Worm (Caenorhabditis elegans) whole organism, mixed stage, embryonic: ENCODE measurements around the gene Y76B12C.4.

Experiments
- M03D4.4 ChIP-seq: sonication (generic microtip); optimal IDR thresholded peaks from 2 replicates; lab custom pipeline; 2017; ENCODE audit warnings: mild to moderate bottlenecking, missing genetic modification characterization, missing compliant biosample characterization
- bed-3 ChIP-seq: fragments of 200-800 bp; sonication (Bioruptor generic); optimal IDR thresholded peaks from 3 replicates; lab custom pipeline; 2018; ENCODE audit warnings: mild to moderate bottlenecking, missing genetic modification characterization, moderate library complexity, missing compliant biosample characterization
- blmp-1 ChIP-seq: fragments of 150-350 bp; optimal IDR thresholded peaks from 2 replicates; lab custom pipeline; 2014; ENCODE audit warnings: missing biosample characterization, missing genetic modification characterization
- ceh-39 ChIP-seq: fragments of 150-350 bp; optimal IDR thresholded peaks from 2 replicates; lab custom pipeline; 2014; ENCODE audit warnings: missing biosample characterization, missing genetic modification characterization
- ceh-43 ChIP-seq: fragments of 200-800 bp; sonication (Bioruptor generic); optimal IDR thresholded peaks from 2 replicates; lab custom pipeline; 2018; ENCODE audit warnings: mild to moderate bottlenecking, missing genetic modification characterization, moderate library complexity, missing compliant biosample characterization
- ceh-83 ChIP-seq: fragments of 200-800 bp; sonication (Bioruptor generic); optimal IDR thresholded peaks from 2 replicates; lab custom pipeline; 2018; ENCODE audit warnings: mild to moderate bottlenecking, missing genetic modification characterization, missing compliant biosample characterization
- ces-1 ChIP-seq: fragments of 150-350 bp; optimal IDR thresholded peaks from 2 replicates; lab custom pipeline; 2014; ENCODE audit warnings: missing biosample characterization, missing genetic modification reagents, missing genetic modification characterization
- cnd-1 ChIP-seq: fragments of 200-800 bp; sonication (Bioruptor generic); optimal IDR thresholded peaks from 2 replicates; lab custom pipeline; 2018; ENCODE audit warnings: mild to moderate bottlenecking, missing genetic modification characterization, missing compliant biosample characterization
- drap-1 ChIP-seq: fragments of 200-800 bp; sonication (Bioruptor generic); optimal IDR thresholded peaks from 3 replicates; lab custom pipeline; 2018; ENCODE audit warnings: mild to moderate bottlenecking, missing genetic modification characterization, missing compliant biosample characterization
- elt-1 ChIP-seq: sonication (generic microtip); optimal IDR thresholded peaks from 2 replicates; lab custom pipeline; 2017; ENCODE audit warnings: missing genetic modification characterization, mild to moderate bottlenecking, missing compliant biosample characterization, antibody characterized with exemption, moderate library complexity, borderline replicate concordance; ENCODE audit not compliant: insufficient read depth
- elt-3 ChIP-seq: fragments of 150-350 bp; optimal IDR thresholded peaks from 2 replicates; lab custom pipeline; 2014; ENCODE audit warnings: missing biosample characterization, missing genetic modification characterization
- flh-1 ChIP-seq: fragments of 200-800 bp; sonication (Bioruptor generic); optimal IDR thresholded peaks from 2 replicates; lab custom pipeline; 2018; ENCODE audit warnings: mild to moderate bottlenecking, missing genetic modification characterization, moderate library complexity, missing compliant biosample characterization
- ham-2 ChIP-seq: fragments of 200-800 bp; sonication (Bioruptor generic); optimal IDR thresholded peaks from 2 replicates; lab custom pipeline; 2018; ENCODE audit warnings: mild to moderate bottlenecking, missing genetic modification characterization, missing compliant biosample characterization
- hlh-1 ChIP-seq: fragments of 150-350 bp; optimal IDR thresholded peaks from 2 replicates; lab custom pipeline; 2014; ENCODE audit warnings: missing biosample characterization, missing genetic modification reagents, missing genetic modification characterization
- lin-13 ChIP-seq: fragments of 150-350 bp; optimal IDR thresholded peaks from 2 replicates; lab custom pipeline; 2014; ENCODE audit warnings: missing biosample characterization, missing genetic modification characterization
- lin-32 ChIP-seq: fragments of 200-800 bp; sonication (Bioruptor generic); optimal IDR thresholded peaks from 2 replicates; lab custom pipeline; 2018; ENCODE audit warnings: mild to moderate bottlenecking, missing genetic modification characterization, missing compliant biosample characterization
- lsy-2 ChIP-seq: fragments of 150-350 bp; optimal IDR thresholded peaks from 2 replicates; lab custom pipeline; 2014; ENCODE audit warnings: missing biosample characterization, missing genetic modification characterization
- mab-5 ChIP-seq: fragments of 150-350 bp; optimal IDR thresholded peaks from 2 replicates; lab custom pipeline; 2014; ENCODE audit warnings: missing biosample characterization, missing genetic modification characterization
- mep-1 ChIP-seq: fragments of 150-350 bp; optimal IDR thresholded peaks from 2 replicates; lab custom pipeline; 2017; ENCODE audit warnings: missing biosample characterization, missing genetic modification reagents, missing genetic modification characterization, inconsistent platforms
- mls-2 ChIP-seq: sonication (generic microtip); optimal IDR thresholded peaks from 2 replicates; lab custom pipeline; 2016; ENCODE audit warnings: mild to moderate bottlenecking, missing genetic modification characterization, moderate library complexity, missing compliant biosample characterization
- nhr-12 ChIP-seq: fragments of 150-350 bp; optimal IDR thresholded peaks from 2 replicates; lab custom pipeline; 2014; ENCODE audit warnings: missing biosample characterization, missing genetic modification characterization
- nhr-2 ChIP-seq: fragments of 150-350 bp; optimal IDR thresholded peaks from 2 replicates; lab custom pipeline; 2014; ENCODE audit warnings: missing biosample characterization, missing genetic modification characterization
- nhr-237 ChIP-seq: fragments of 150-350 bp; optimal IDR thresholded peaks from 2 replicates; lab custom pipeline; 2014; ENCODE audit warnings: missing biosample characterization, missing genetic modification characterization
- nhr-28 ChIP-seq: fragments of 150-350 bp; optimal IDR thresholded peaks from 2 replicates; lab custom pipeline; 2014; ENCODE audit warnings: missing biosample characterization, missing genetic modification characterization
- nhr-76 ChIP-seq: sonication (generic microtip); optimal IDR thresholded peaks from 2 replicates; lab custom pipeline; 2017; ENCODE audit warnings: missing biosample characterization, missing genetic modification characterization
- pha-4 ChIP-seq: fragments of 150-350 bp; optimal IDR thresholded peaks from 2 replicates; lab custom pipeline; 2018; ENCODE audit warnings: missing biosample characterization, missing genetic modification reagents, missing genetic modification characterization
- sem-2 ChIP-seq: fragments of 200-800 bp; sonication (Bioruptor generic); optimal IDR thresholded peaks from 2 replicates; lab custom pipeline; 2018; ENCODE audit warnings: mild to moderate bottlenecking, missing genetic modification characterization, missing compliant biosample characterization
- snpc-4 ChIP-seq: fragments of 150-350 bp; optimal IDR thresholded peaks from 2 replicates; lab custom pipeline; 2014; ENCODE audit warnings: missing biosample characterization, missing genetic modification characterization
- sptf-1 ChIP-seq: sonication (generic microtip); optimal IDR thresholded peaks from 2 replicates; lab custom pipeline; 2017; ENCODE audit warnings: mild to moderate bottlenecking, missing genetic modification characterization, moderate library complexity, missing compliant biosample characterization
- tbx-8 ChIP-seq: fragments of 200-800 bp; sonication (Bioruptor generic); optimal IDR thresholded peaks from 2 replicates; lab custom pipeline; 2018; ENCODE audit warnings: mild to moderate bottlenecking, missing genetic modification characterization, moderate library complexity, missing compliant biosample characterization
- unc-120 ChIP-seq: sonication (generic microtip); optimal IDR thresholded peaks from 2 replicates; lab custom pipeline; 2017; ENCODE audit warnings: missing genetic modification characterization, missing compliant biosample characterization; ENCODE audit not compliant: poor library complexity, severe bottlenecking
- unc-39 ChIP-seq: fragments of 150-350 bp; optimal IDR thresholded peaks from 2 replicates; lab custom pipeline; 2014; ENCODE audit warnings: missing biosample characterization, missing genetic modification characterization
- unc-62 ChIP-seq: fragments of 150-350 bp; optimal IDR thresholded peaks from 2 replicates; lab custom pipeline; 2014; ENCODE audit warnings: missing biosample characterization, missing genetic modification reagents, missing genetic modification characterization
- zip-8 ChIP-seq: fragments of 150-350 bp; optimal IDR thresholded peaks from 2 replicates; lab custom pipeline; 2014; ENCODE audit warnings: missing biosample characterization, missing genetic modification characterization
- ztf-11 ChIP-seq: fragments of 150-350 bp; optimal IDR thresholded peaks from 2 replicates; lab custom pipeline; 2014; ENCODE audit warnings: missing biosample characterization, missing genetic modification characterization

Gene Y76B12C.4

DNA sequence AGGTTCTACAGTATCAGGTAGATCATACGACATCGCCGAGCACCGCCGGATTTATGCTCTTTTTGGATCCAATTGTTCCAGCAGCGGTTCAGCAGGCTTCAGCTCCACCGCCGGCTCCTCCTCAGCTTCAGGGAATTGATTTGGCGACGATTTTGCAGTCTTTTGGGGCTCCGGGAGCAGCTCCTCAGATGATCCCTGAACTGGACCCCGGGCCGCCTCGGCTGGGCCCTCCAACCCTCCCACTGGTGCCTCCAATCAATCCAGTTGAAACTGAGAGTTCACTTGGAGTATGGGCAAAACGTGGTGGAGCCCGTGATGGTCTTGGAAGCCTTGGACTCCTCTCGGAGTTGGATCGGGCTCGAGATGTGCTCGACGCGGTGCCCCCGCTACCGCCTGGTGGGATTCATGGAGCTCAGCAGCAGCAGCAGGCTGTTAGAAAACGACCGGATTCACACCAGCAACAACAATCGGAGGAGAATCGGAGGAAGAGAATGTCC is 18.7 kb upstream of the Y76B12C.4 start:
- TF ChIP-seq cnd-1 (no peak), nhr-28 (tag; lab: Kevin White, UChicago) (no peak), mab-5 (tag; lab: Kevin White, UChicago) (no peak), elt-3 (tag; lab: Kevin White, UChicago) (no peak), lin-32 (no peak)

DNA sequence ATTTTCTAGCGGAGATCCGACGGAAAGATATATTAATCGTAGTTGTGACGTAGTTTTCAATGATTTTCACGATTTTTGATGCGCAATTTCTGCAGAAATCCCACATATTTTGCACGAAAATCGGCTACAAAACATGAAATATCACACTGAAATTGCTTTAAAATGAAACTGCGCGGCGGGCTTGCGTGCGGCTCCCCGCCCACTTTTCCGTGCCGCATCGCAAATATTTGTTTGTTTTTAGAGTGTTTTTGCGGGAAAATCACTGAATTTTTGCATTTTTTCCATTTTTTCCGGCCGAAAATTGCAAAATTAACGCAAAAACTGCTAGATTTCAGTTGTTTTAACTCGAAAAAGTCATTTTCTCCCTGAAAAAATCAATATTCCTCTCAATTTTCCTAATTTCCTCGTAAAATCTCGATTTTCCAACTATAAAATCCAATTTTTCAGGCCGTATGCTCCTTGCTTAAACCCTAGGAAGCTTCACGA is 8.8 kb upstream of the Y76B12C.4 start, which contains the start of gene Y76B12C.6:
Gene Y76B12C.6, plus strand, starts transcription at position 436 of the 486 bp plus-strand sequence.
- TF ChIP-seq ztf-11 (tag; lab: Kevin White, UChicago) (no peak), elt-1 (tag; lab: Kevin White, UChicago) (no peak), M03D4.4 (tag; lab: Kevin White, UChicago) (peak; percentile 80), mab-5 (tag; lab: Kevin White, UChicago) (no peak), unc-39 (tag; lab: Kevin White, UChicago) (no peak), nhr-28 (tag; lab: Kevin White, UChicago) (no peak), flh-1 (GFP tag; lab: Kevin White, UChicago) (no peak), ceh-39 (no peak), sptf-1 (tag; lab: Kevin White, UChicago) (peak; percentile 82), mep-1 (tag; lab: Kevin White, UChicago) (peak; percentile 55), nhr-237 (tag; lab: Kevin White, UChicago) (no peak), ceh-43 (GFP tag; lab: Kevin White, UChicago) (peak; percentile 57), ceh-83 (no peak), lin-32 (peak; percentile 43), nhr-2 (tag; lab: Kevin White, UChicago) (no peak), unc-120 (peak; percentile 34), nhr-12 (tag; lab: Kevin White, UChicago) (no peak), hlh-1 (tag; lab: Kevin White, UChicago) (no peak), drap-1 (GFP tag; lab: Kevin White, UChicago) (peak; percentile 69), zip-8 (no peak), ces-1 (peak; percentile 15), lsy-2 (no peak), pha-4 (tag; lab: Kevin White, UChicago) (peak; percentile 1), lin-13 (tag; lab: Kevin White, UChicago) (peak; percentile 0), cnd-1 (peak; percentile 22), tbx-8 (GFP tag; lab: Kevin White, UChicago) (peak; percentile 8), elt-3 (tag; lab: Kevin White, UChicago) (no peak), ham-2 (GFP tag; lab: Kevin White, UChicago) (peak; percentile 32), sem-2 (GFP tag; lab: Kevin White, UChicago) (peak; percentile 40), mls-2 (tag; lab: Kevin White, UChicago) (peak; percentile 77), bed-3 (GFP tag; lab: Kevin White, UChicago) (peak; percentile 29), nhr-76 (tag; lab: Kevin White, UChicago) (no peak), blmp-1 (tag; lab: Kevin White, UChicago) (peak; percentile 4), unc-62 (GFP tag; lab: Kevin White, UChicago) (peak; percentile 8), snpc-4 (tag; lab: Kevin White, UChicago) (no peak)
- TF ChIP-seq, all 35 proteins: peak for 18

- no peak for TF ChIP-seq ceh-43 (GFP tag; lab: Kevin White, UChicago)
- TF ChIP-seq ztf-11 (tag; lab: Kevin White, UChicago) = no peak
- no peak for TF ChIP-seq nhr-2 (tag; lab: Kevin White, UChicago)
- TF ChIP-seq nhr-76 (tag; lab: Kevin White, UChicago) = no peak
- TF ChIP-seq nhr-28 (tag; lab: Kevin White, UChicago) = no peak
- TF ChIP-seq lin-32 = no peak
- TF ChIP-seq unc-39 (tag; lab: Kevin White, UChicago) = no peak
- no peak for TF ChIP-seq M03D4.4 (tag; lab: Kevin White, UChicago)
- TF ChIP-seq nhr-12 (tag; lab: Kevin White, UChicago) = no peak
- no peak for TF ChIP-seq drap-1 (GFP tag; lab: Kevin White, UChicago)
- no peak for TF ChIP-seq snpc-4 (tag; lab: Kevin White, UChicago)
- no peak for TF ChIP-seq ham-2 (GFP tag; lab: Kevin White, UChicago)
- no peak for TF ChIP-seq unc-120
- no peak for TF ChIP-seq ceh-83
- TF ChIP-seq elt-1 (tag; lab: Kevin White, UChicago) = no peak
- TF ChIP-seq mls-2 (tag; lab: Kevin White, UChicago) = no peak
- TF ChIP-seq sptf-1 (tag; lab: Kevin White, UChicago) = no peak
Measured at ce11 chrIV:1979782-1980181, 7.6 kb upstream of the Y76B12C.4 start, which contains the start of gene Y76B12C.8. Gene Y76B12C.8, plus strand, starts transcription at chrIV:1979988.
